Worm (Caenorhabditis elegans) whole organism, L4/young adult: Measurements from ENCODE around the gene F56D6.21.

Experiments used
- W03F9.2 ChIP-seq: fragments of 150-350 bp; optimal IDR thresholded peaks from 2 replicates; lab custom pipeline; 2014; ENCODE audit warnings: missing biosample characterization, missing genetic modification characterization
- him-1 ChIP-seq: sonication (generic microtip); optimal IDR thresholded peaks from 2 replicates; lab custom pipeline; 2016; ENCODE audit warnings: missing genotype, missing genetic modification reagents, missing genetic modification characterization, missing compliant biosample characterization

ce11 chrIV:3867252-3867651 is 37.5 kb upstream of the F56D6.21 start, which contains the start of gene F37C4.4:
- TF ChIP-seq him-1 (no peak), W03F9.2 (tag; lab: Kevin White, UChicago) (no peak)
